Fruit fly (Drosophila melanogaster) whole organism, embryonic: ENCODE results near the gene NFAT.

Experiments used
- Abd-B ChIP-seq: fragments of 200-800 bp; sonication (Bioruptor generic); optimal IDR thresholded peaks from 2 replicates; lab custom pipeline; 2018; ENCODE audit warnings: missing biosample characterization, mild to moderate bottlenecking, missing genetic modification characterization, moderate library complexity
- CG17568 ChIP-seq: fragments of 200-800 bp; sonication (Bioruptor generic); optimal IDR thresholded peaks from 2 replicates; lab custom pipeline; 2018; ENCODE audit warnings: missing biosample characterization, mild to moderate bottlenecking, missing genetic modification characterization, moderate library complexity
- CG1832 ChIP-seq: fragments of 200-800 bp; sonication (Bioruptor generic); optimal IDR thresholded peaks from 2 replicates; lab custom pipeline; 2017; ENCODE audit warnings: missing biosample characterization, mild to moderate bottlenecking, missing genetic modification characterization, inconsistent platforms
- CG32772 ChIP-seq: fragments of 200-800 bp; sonication (Bioruptor generic); IDR thresholded peaks from 2 replicates; pipeline ENCODE4 v1.3.6; 2022; ENCODE audit warnings: missing biosample characterization, missing genetic modification characterization
- CG6272 ChIP-seq: fragments of 200-800 bp; sonication (Bioruptor generic); IDR thresholded peaks from 2 replicates; pipeline ENCODE4 v1.3.6; 2022; ENCODE audit warnings: missing biosample characterization, missing genetic modification characterization
- Ets97D ChIP-seq: fragments of 200-800 bp; sonication (Bioruptor generic); optimal IDR thresholded peaks from 3 replicates; lab custom pipeline; 2016; ENCODE audit warnings: missing biosample characterization, missing genetic modification characterization
- Mrtf ChIP-seq: fragments of 200-800 bp; sonication (Bioruptor generic); IDR thresholded peaks from 3 replicates; pipeline ENCODE4 v1.3.6; 2022; ENCODE audit warnings: missing biosample characterization, missing genetic modification characterization
- Myb ChIP-seq: fragments of 200-800 bp; sonication (Bioruptor generic); optimal IDR thresholded peaks from 2 replicates; lab custom pipeline; 2016; ENCODE audit warnings: missing biosample characterization, missing genetic modification characterization
- Sox102F ChIP-seq: fragments of 200-800 bp; sonication (Bioruptor generic); optimal IDR thresholded peaks from 2 replicates; lab custom pipeline; 2018; ENCODE audit warnings: missing biosample characterization, mild to moderate bottlenecking, missing genetic modification characterization, moderate library complexity
- Spps ChIP-seq: fragments of 200-800 bp; sonication (Bioruptor generic); optimal IDR thresholded peaks from 2 replicates; lab custom pipeline; 2018; ENCODE audit warnings: missing biosample characterization, mild to moderate bottlenecking, missing genetic modification characterization
- bowl ChIP-seq: fragments of 200-800 bp; sonication (Bioruptor generic); IDR thresholded peaks from 2 replicates; pipeline ENCODE4 v1.3.6; 2022; ENCODE audit warnings: missing biosample characterization, missing genetic modification characterization
- caup ChIP-seq: fragments of 200-800 bp; sonication (Bioruptor generic); optimal IDR thresholded peaks from 3 replicates; lab custom pipeline; 2017; ENCODE audit warnings: missing biosample characterization, mild to moderate bottlenecking, missing genetic modification characterization, moderate library complexity; ENCODE audit not compliant: severe bottlenecking
- ranshi ChIP-seq: fragments of 200-800 bp; sonication (Bioruptor generic); IDR thresholded peaks from 2 replicates; pipeline ENCODE4 v1.3.6; 2022; ENCODE audit warnings: missing biosample characterization, missing genetic modification characterization

dm6 chrX:13639998-13640691 lies 15.6 kb downstream of the NFAT start:
- peak; percentile 91 for TF ChIP-seq Myb (GFP tag; lab: Kevin White, UChicago)
- peak; percentile 93 for TF ChIP-seq Ets97D (GFP tag; lab: Kevin White, UChicago)
- TF ChIP-seq ranshi: peak; percentile 99
- TF ChIP-seq Mrtf (GFP tag; lab: Robert Waterston, UW): peak; percentile 99
- no peak for TF ChIP-seq CG1832 (GFP tag; lab: Kevin White, UChicago)
- peak; percentile 99 for TF ChIP-seq CG32772 (GFP tag; lab: Robert Waterston, UW)
- peak; percentile 99 for TF ChIP-seq Sox102F (GFP tag; lab: Kevin White, UChicago)
- peak; percentile 99 for TF ChIP-seq bowl (GFP tag; lab: Robert Waterston, UW)
- peak; percentile 97 for TF ChIP-seq Spps
- TF ChIP-seq CG17568 (GFP tag; lab: Kevin White, UChicago): peak; percentile 98
- TF ChIP-seq CG6272 (GFP tag; lab: Robert Waterston, UW): peak; percentile 98
- peak; percentile 97 for TF ChIP-seq Abd-B (GFP tag; lab: Kevin White, UChicago)
- TF ChIP-seq caup: peak; percentile 98
